Worm (Caenorhabditis elegans): ENCODE results near the gene C26B2.7.

C26B2.7 gene

ce11 chrIV:8019772-8020496 is 3.9 kb downstream of the C26B2.7 start, which contains the start of gene dnc-4 (continued):
- TF ChIP-seq hlh-30 (tag; optimal IDR thresholded peaks at IDR 0.05; ENCODE audit: insufficient read depth) (no peak), sox-2 (GFP tag; IDR thresholded peaks at IDR 0.05) (no peak), nhr-232 (tag; optimal IDR thresholded peaks at IDR 0.05) (no peak), unc-86 (tag; optimal IDR thresholded peaks at IDR 0.05) (no peak), ceh-22 (tag; optimal IDR thresholded peaks at IDR 0.05) (no peak), ceh-31 (tag; optimal IDR thresholded peaks at IDR 0.05) (peak; percentile 63), pha-2 (tag; optimal IDR thresholded peaks at IDR 0.05) (no peak), ceh-19 (GFP tag; optimal IDR thresholded peaks at IDR 0.05) (no peak), pax-1 (tag; optimal IDR thresholded peaks at IDR 0.05) (no peak), ceh-9 (tag; optimal IDR thresholded peaks at IDR 0.05) (no peak), lin-11 (tag; optimal IDR thresholded peaks at IDR 0.05) (no peak), pag-3 (tag; optimal IDR thresholded peaks at IDR 0.05; ENCODE audit: borderline replicate concordance) (no peak), ztf-16 (tag; optimal IDR thresholded peaks at IDR 0.05) (no peak), T23F11.4 (GFP tag; optimal IDR thresholded peaks at IDR 0.05) (no peak), hlh-6 (tag; optimal IDR thresholded peaks at IDR 0.05) (no peak), ttx-3 (tag; optimal IDR thresholded peaks at IDR 0.05) (no peak), che-1 (tag; optimal IDR thresholded peaks at IDR 0.05) (no peak), pat-9 (tag; optimal IDR thresholded peaks at IDR 0.05) (no peak)

ce11 chrIV:8022035-8022673 is 6.1 kb downstream of the C26B2.7 start, which contains the start of gene C26B2.2:
Gene C26B2.2 (minus strand): TSS chrIV:8022122.
- TF ChIP-seq ceh-22 (tag; optimal IDR thresholded peaks at IDR 0.05) (no peak), ref-2 (tag; optimal IDR thresholded peaks at IDR 0.05) (no peak), ceh-45 (GFP tag; IDR thresholded peaks at IDR 0.05) (no peak), eyg-1 (tag; optimal IDR thresholded peaks at IDR 0.05) (no peak), mec-3 (tag; optimal IDR thresholded peaks at IDR 0.05; ENCODE audit: borderline replicate concordance) (no peak), fax-1 (tag; optimal IDR thresholded peaks at IDR 0.05) (no peak), ceh-31 (tag; optimal IDR thresholded peaks at IDR 0.05) (no peak), dmd-4 (tag; optimal IDR thresholded peaks at IDR 0.05; ENCODE audit: borderline replicate concordance) (no peak), hlh-8 (tag; optimal IDR thresholded peaks at IDR 0.05) (no peak), unc-3 (GFP tag; conservative IDR thresholded peaks at IDR 0.05) (no peak), unc-3 (tag; optimal IDR thresholded peaks at IDR 0.05) (no peak), odd-2 (tag; optimal IDR thresholded peaks at IDR 0.05) (no peak), hlh-15 (tag; optimal IDR thresholded peaks at IDR 0.05) (no peak), sox-2 (GFP tag; IDR thresholded peaks at IDR 0.05) (no peak), sdc-2 (tag; optimal IDR thresholded peaks at IDR 0.05) (no peak), ceh-24 (tag; optimal IDR thresholded peaks at IDR 0.05) (no peak), lim-6 (tag; optimal IDR thresholded peaks at IDR 0.05) (no peak), C08G9.2 (tag; optimal IDR thresholded peaks at IDR 0.05) (no peak)

ce11 chrIV:8023861-8024260 is 7.8 kb downstream of the C26B2.7 start:
- TF ChIP-seq elt-2 (tag; optimal IDR thresholded peaks at IDR 0.05) = peak; percentile 46
- TF ChIP-seq T23F11.4 (GFP tag; optimal IDR thresholded peaks at IDR 0.05) = no peak

- TF ChIP-seq elt-2 (tag; optimal IDR thresholded peaks at IDR 0.05) (peak; percentile 4), ceh-14 (tag; optimal IDR thresholded peaks at IDR 0.05) (no peak), hlh-8 (tag; optimal IDR thresholded peaks at IDR 0.05) (no peak), ama-1 (optimal IDR thresholded peaks at IDR 0.05) (no peak), dve-1 (tag; optimal IDR thresholded peaks at IDR 0.05) (peak; percentile 5)
These were observed 10.3 kb downstream of the C26B2.7 start for ce11 chrIV:8026361-8026760.

Data from whole organism, late embryonic.